Worm (Caenorhabditis elegans): ENCODE measurements around the gene ets-8.

ets-8 gene

DNA sequence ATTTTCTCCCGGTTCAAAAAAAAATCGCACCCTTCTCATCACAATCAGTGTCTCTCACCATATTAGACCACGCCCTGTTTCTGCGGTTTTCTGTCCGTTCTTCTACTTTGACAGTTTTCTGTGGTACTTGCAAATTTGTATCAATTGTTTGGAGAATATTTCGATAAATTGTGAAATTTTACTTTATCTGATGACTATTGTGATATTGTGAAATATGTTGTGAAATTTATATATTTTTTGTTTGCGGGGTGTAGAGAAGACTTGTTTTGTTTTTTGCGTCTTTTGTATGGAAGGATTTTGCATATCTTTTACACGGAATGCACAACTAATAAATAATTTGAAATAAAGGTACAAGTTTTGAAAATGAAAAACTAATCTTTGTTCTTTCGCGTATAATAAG is 7.1 kb upstream of the ets-8 start:
- no peak for TF ChIP-seq ceh-45 (GFP tag; IDR thresholded peaks at IDR 0.05)
- TF ChIP-seq ceh-31 (tag; optimal IDR thresholded peaks at IDR 0.05), result no peak

DNA sequence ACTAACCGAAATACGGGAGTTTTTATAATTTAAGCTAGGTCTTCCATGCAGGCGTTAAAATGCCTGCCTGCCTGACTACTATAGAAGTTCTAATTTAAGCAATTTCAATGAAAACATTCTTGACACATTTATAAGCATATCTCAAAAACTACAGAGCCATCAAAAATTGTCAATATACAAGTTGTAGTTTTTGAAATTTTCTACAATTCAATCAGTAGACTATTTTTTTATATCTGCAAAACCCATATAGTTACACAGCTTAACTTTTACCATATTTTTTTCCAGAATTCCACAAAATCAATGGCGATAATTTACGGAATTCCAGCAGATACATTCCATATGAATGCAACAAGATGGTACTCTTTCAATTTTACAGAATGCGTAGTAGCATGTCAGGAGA is 2.8 kb upstream of the ets-8 start, which contains the start of gene C50A2.7:
Gene C50A2.7, plus strand, starts transcription at position 301 of the 400 bp plus-strand sequence.
- TF ChIP-seq syd-9 (tag; optimal IDR thresholded peaks at IDR 0.05) (no peak), madf-2 (tag; optimal IDR thresholded peaks at IDR 0.05) (no peak), ets-4 (tag; optimal IDR thresholded peaks at IDR 0.05) (no peak), ahr-1 (tag; optimal IDR thresholded peaks at IDR 0.05) (no peak), ceh-45 (GFP tag; IDR thresholded peaks at IDR 0.05) (no peak), zip-5 (tag; optimal IDR thresholded peaks at IDR 0.05) (no peak), pqm-1 (tag; optimal IDR thresholded peaks at IDR 0.05) (no peak), tbx-2 (tag; optimal IDR thresholded peaks at IDR 0.05) (no peak), ztf-16 (tag; optimal IDR thresholded peaks at IDR 0.05) (no peak), ceh-18 (tag; optimal IDR thresholded peaks at IDR 0.05) (no peak), ceh-6 (GFP tag; optimal IDR thresholded peaks at IDR 0.05) (no peak), gmeb-2 (tag; optimal IDR thresholded peaks at IDR 0.05) (no peak)

DNA sequence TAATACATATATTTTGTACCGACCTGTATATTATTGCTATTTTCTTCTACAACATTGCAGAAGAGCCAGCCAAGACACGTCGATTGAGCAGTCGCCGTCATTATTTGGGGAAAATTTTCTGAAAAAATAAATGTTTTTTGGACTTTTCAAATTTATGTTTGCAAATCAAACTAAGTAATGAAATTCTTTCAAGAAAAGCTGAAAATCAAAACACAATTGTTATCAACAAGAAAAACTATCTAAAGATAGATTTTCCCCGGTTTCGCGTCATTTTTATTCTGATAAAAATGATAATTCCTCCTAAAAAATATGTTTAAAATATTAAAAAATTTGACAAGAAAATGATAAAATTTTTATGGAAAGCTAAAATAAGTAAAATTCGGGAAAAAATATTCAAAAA is 2.4 kb downstream of the ets-8 start, which contains the start of gene C50A2.3:
Gene C50A2.3, minus strand, starts transcription at position 101 of the 400 bp plus-strand sequence.
- TF ChIP-seq pha-4 (tag; optimal IDR thresholded peaks at IDR 0.05) (no peak), madf-2 (tag; optimal IDR thresholded peaks at IDR 0.05) (no peak), odd-2 (tag; optimal IDR thresholded peaks at IDR 0.05) (no peak), C08G9.2 (tag; optimal IDR thresholded peaks at IDR 0.05) (no peak), ahr-1 (tag; optimal IDR thresholded peaks at IDR 0.05) (no peak), pat-9 (tag; optimal IDR thresholded peaks at IDR 0.05) (no peak), nhr-232 (tag; optimal IDR thresholded peaks at IDR 0.05) (no peak), ceh-30 (tag; optimal IDR thresholded peaks at IDR 0.05) (no peak), dmd-4 (tag; optimal IDR thresholded peaks at IDR 0.05; ENCODE audit: borderline replicate concordance) (no peak), tbx-7 (tag; optimal IDR thresholded peaks at IDR 0.05) (no peak), ceh-9 (tag; optimal IDR thresholded peaks at IDR 0.05) (no peak), nhr-11 (tag; optimal IDR thresholded peaks at IDR 0.05) (no peak), ceh-45 (GFP tag; IDR thresholded peaks at IDR 0.05) (no peak), Y22D7AL.16 (tag; optimal IDR thresholded peaks at IDR 0.05) (no peak), nfya-1 (tag; optimal IDR thresholded peaks at IDR 0.05) (no peak), zip-5 (tag; optimal IDR thresholded peaks at IDR 0.05) (no peak), gmeb-2 (tag; optimal IDR thresholded peaks at IDR 0.05) (no peak), hlh-30 (tag; optimal IDR thresholded peaks at IDR 0.05; ENCODE audit: insufficient read depth) (no peak)

DNA sequence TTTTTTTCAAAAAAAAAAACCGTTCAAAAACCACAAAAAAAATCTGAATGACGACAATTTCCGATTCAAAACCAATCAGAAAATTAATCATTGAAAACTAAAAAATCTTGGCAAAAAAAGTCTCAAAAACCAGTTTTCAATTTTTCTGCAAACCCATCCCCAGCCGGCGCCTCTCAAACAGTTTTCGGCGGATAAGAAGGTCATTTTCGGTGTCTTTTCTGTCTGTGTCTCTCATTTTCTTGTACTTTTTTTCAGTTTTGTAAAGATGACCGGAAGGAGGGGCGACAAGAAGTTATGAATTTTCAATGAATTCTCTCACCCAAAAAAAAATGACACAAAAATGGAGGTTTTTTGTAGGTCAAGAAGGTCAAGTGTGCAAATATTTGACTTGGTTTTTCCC is 5.1 kb downstream of the ets-8 start:
- TF ChIP-seq odd-2 (tag; optimal IDR thresholded peaks at IDR 0.05) (no peak), nhr-232 (tag; optimal IDR thresholded peaks at IDR 0.05) (no peak), ama-1 (optimal IDR thresholded peaks at IDR 0.05) (no peak), ref-2 (tag; optimal IDR thresholded peaks at IDR 0.05) (no peak), Y22D7AL.16 (tag; optimal IDR thresholded peaks at IDR 0.05) (no peak), C38D4.7 (GFP tag; optimal IDR thresholded peaks at IDR 0.05) (no peak), mec-3 (tag; optimal IDR thresholded peaks at IDR 0.05; ENCODE audit: borderline replicate concordance) (no peak), ceh-24 (tag; optimal IDR thresholded peaks at IDR 0.05) (no peak), ceh-18 (tag; optimal IDR thresholded peaks at IDR 0.05) (no peak), K09A11.1 (tag; optimal IDR thresholded peaks at IDR 0.05; ENCODE audit: insufficient read depth) (no peak), sox-2 (GFP tag; IDR thresholded peaks at IDR 0.05) (no peak), pha-2 (tag; optimal IDR thresholded peaks at IDR 0.05) (no peak)

Data from whole organism, late embryonic.